Worm (Caenorhabditis elegans) whole organism, young adult: Measurements from ENCODE around the gene esyt-2.

ENCODE experiments used
- D2030.7 ChIP-seq: fragments of 200-800 bp; sonication (Bioruptor generic); IDR thresholded peaks from 2 replicates; pipeline ENCODE4 v1.3.6; 2022; ENCODE audit warnings: missing genetic modification reagents, missing genetic modification characterization, missing compliant biosample characterization
- F33H1.4 ChIP-seq: fragments of 200-800 bp; sonication (Bioruptor generic); IDR thresholded peaks from 2 replicates; pipeline ENCODE4 v1.3.6; 2022; ENCODE audit warnings: missing genetic modification reagents, missing genetic modification characterization, missing compliant biosample characterization
- F49E8.2 ChIP-seq: sonication (generic microtip); optimal IDR thresholded peaks from 3 replicates; lab custom pipeline; 2017; ENCODE audit warnings: missing genetic modification characterization, mild to moderate bottlenecking, missing compliant biosample characterization, antibody characterized with exemption, moderate library complexity; ENCODE audit not compliant: insufficient read depth
- F57A8.1 ChIP-seq: fragments of 200-800 bp; sonication (Bioruptor generic); optimal IDR thresholded peaks from 2 replicates; lab custom pipeline; 2018; ENCODE audit warnings: mild to moderate bottlenecking, missing genetic modification characterization, moderate library complexity, missing compliant biosample characterization
- T26A5.8 ChIP-seq: sonication (generic microtip); optimal IDR thresholded peaks from 2 replicates; lab custom pipeline; 2016; ENCODE audit warnings: missing genetic modification characterization, missing compliant biosample characterization
- Y53F4B.3 ChIP-seq: fragments of 200-800 bp; sonication (Bioruptor generic); IDR thresholded peaks from 2 replicates; pipeline ENCODE4 v1.3.6; 2022; ENCODE audit warnings: missing genetic modification reagents, missing genetic modification characterization, missing compliant biosample characterization
- Y53G8AR.9 ChIP-seq: fragments of 200-800 bp; sonication (Bioruptor generic); conservative IDR thresholded peaks from 2 replicates; pipeline ENCODE4 v1.3.6; 2022; ENCODE audit warnings: missing genetic modification reagents, missing genetic modification characterization, missing compliant biosample characterization
- Y56A3A.18 ChIP-seq: fragments of 200-800 bp; sonication (Bioruptor generic); IDR thresholded peaks from 2 replicates; pipeline ENCODE4 v1.3.6; 2022; ENCODE audit warnings: missing genetic modification reagents, missing genetic modification characterization, missing compliant biosample characterization
- ZK185.1 ChIP-seq: sonication (generic microtip); optimal IDR thresholded peaks from 2 replicates; lab custom pipeline; 2016; ENCODE audit warnings: mild to moderate bottlenecking, missing genetic modification characterization, missing compliant biosample characterization; ENCODE audit not compliant: poor library complexity, severe bottlenecking
- akir-1 ChIP-seq: fragments of 200-800 bp; sonication (Bioruptor generic); optimal IDR thresholded peaks from 2 replicates; lab custom pipeline; 2018; ENCODE audit warnings: mild to moderate bottlenecking, missing genetic modification characterization, moderate library complexity, missing compliant biosample characterization
- ama-1 ChIP-seq, 3 experiments: fragments of 150-350 bp in 1 of 3; sonication (generic microtip) in 2 of 3; optimal IDR thresholded peaks; 2 replicates each; lab custom pipeline; 2014 to 2018; ENCODE audit warnings: missing biosample characterization in 2 of 3, missing genetic modification characterization in 2 of 3, missing genetic modification reagents in 2 of 3
- aptf-2 ChIP-seq: fragments of 200-800 bp; sonication (Bioruptor generic); conservative IDR thresholded peaks from 2 replicates; pipeline ENCODE4 v1.3.6; 2022; ENCODE audit warnings: missing genetic modification reagents, missing genetic modification characterization, missing compliant biosample characterization
- bed-1 ChIP-seq: fragments of 200-800 bp; sonication (Bioruptor generic); IDR thresholded peaks from 2 replicates; pipeline ENCODE4 v1.3.6; 2022; ENCODE audit warnings: missing genetic modification reagents, missing genetic modification characterization, missing compliant biosample characterization
- bed-2 ChIP-seq: fragments of 200-800 bp; sonication (Bioruptor generic); IDR thresholded peaks from 2 replicates; pipeline ENCODE4 v1.3.6; 2022; ENCODE audit warnings: missing genetic modification reagents, missing genetic modification characterization, missing compliant biosample characterization
- cebp-1 ChIP-seq, 2 experiments: fragments of 200-800 bp in 1 of 2; sonication (Bioruptor generic) in 1 of 2; sonication (generic microtip) in 1 of 2; IDR thresholded peaks in 1 of 2; optimal IDR thresholded peaks in 1 of 2; 2 replicates each; pipeline versions ENCODE4 v1.3.6 to Lab custom; 2017 to 2022; ENCODE audit warnings: missing compliant biosample characterization in 2 of 2, missing genetic modification characterization in 2 of 2, mild to moderate bottlenecking in 1 of 2, missing genetic modification reagents in 1 of 2, moderate library complexity in 1 of 2
- hlh-12 ChIP-seq: sonication (generic microtip); optimal IDR thresholded peaks from 2 replicates; lab custom pipeline; 2016; ENCODE audit warnings: missing genetic modification characterization, missing compliant biosample characterization
- hlh-26 ChIP-seq: fragments of 200-800 bp; sonication (Bioruptor generic); conservative IDR thresholded peaks from 2 replicates; pipeline ENCODE4 v1.3.6; 2022; ENCODE audit warnings: missing genetic modification reagents, missing genetic modification characterization, missing compliant biosample characterization
- hmg-1.2 ChIP-seq: fragments of 200-800 bp; sonication (Bioruptor generic); IDR thresholded peaks from 2 replicates; pipeline ENCODE4 v1.3.6; 2022; ENCODE audit warnings: missing genetic modification reagents, missing genetic modification characterization, missing compliant biosample characterization
- hmg-20 ChIP-seq: fragments of 200-800 bp; sonication (Bioruptor generic); IDR thresholded peaks from 2 replicates; pipeline ENCODE4 v1.3.6; 2022; ENCODE audit warnings: missing genetic modification reagents, missing genetic modification characterization, missing compliant biosample characterization
- hrde-1 ChIP-seq: sonication (generic microtip); optimal IDR thresholded peaks from 2 replicates; lab custom pipeline; 2016; ENCODE audit warnings: missing genetic modification characterization, mild to moderate bottlenecking, missing compliant biosample characterization, moderate library complexity, missing genotype, missing genetic modification reagents, borderline replicate concordance
- let-607 ChIP-seq, 2 experiments: fragments of 200-800 bp in 1 of 2; sonication (Bioruptor generic) in 1 of 2; sonication (generic microtip) in 1 of 2; optimal IDR thresholded peaks; 2 replicates each; lab custom pipeline; 2016 to 2018; ENCODE audit warnings: mild to moderate bottlenecking in 2 of 2, missing compliant biosample characterization in 2 of 2, missing genetic modification characterization in 2 of 2, moderate library complexity in 2 of 2, missing genotype in 1 of 2
- lin-26 ChIP-seq: fragments of 200-800 bp; sonication (Bioruptor generic); IDR thresholded peaks from 2 replicates; pipeline ENCODE4 v1.3.6; 2022; ENCODE audit warnings: missing genetic modification reagents, missing genetic modification characterization, missing compliant biosample characterization
- lin-40 ChIP-seq: sonication (generic microtip); optimal IDR thresholded peaks from 2 replicates; lab custom pipeline; 2016; ENCODE audit warnings: missing genetic modification characterization, mild to moderate bottlenecking, missing compliant biosample characterization, missing genotype, missing genetic modification reagents
- lin-54 ChIP-seq: fragments of 200-800 bp; sonication (Bioruptor generic); optimal IDR thresholded peaks from 2 replicates; lab custom pipeline; 2018; ENCODE audit warnings: mild to moderate bottlenecking, missing genetic modification characterization, missing compliant biosample characterization
- lir-1 ChIP-seq: fragments of 200-800 bp; sonication (Bioruptor generic); conservative IDR thresholded peaks from 2 replicates; pipeline ENCODE4 v1.3.6; 2022; ENCODE audit warnings: missing genetic modification reagents, missing genetic modification characterization, missing compliant biosample characterization
- lsl-1 ChIP-seq: fragments of 200-800 bp; sonication (Bioruptor generic); optimal IDR thresholded peaks from 2 replicates; lab custom pipeline; 2018; ENCODE audit warnings: mild to moderate bottlenecking, missing genetic modification characterization, moderate library complexity, missing compliant biosample characterization
- madf-10 ChIP-seq: sonication (generic microtip); optimal IDR thresholded peaks from 2 replicates; lab custom pipeline; 2016; ENCODE audit warnings: mild to moderate bottlenecking, missing genetic modification characterization, missing compliant biosample characterization
- madf-8 ChIP-seq: fragments of 200-800 bp; sonication (Bioruptor generic); conservative IDR thresholded peaks from 2 replicates; pipeline ENCODE4 v1.3.6; 2022; ENCODE audit warnings: missing genetic modification reagents, missing genetic modification characterization, missing compliant biosample characterization
- mcd-1 ChIP-seq: fragments of 200-800 bp; sonication (Bioruptor generic); IDR thresholded peaks from 2 replicates; pipeline ENCODE4 v1.3.6; 2022; ENCODE audit warnings: missing genetic modification reagents, missing genetic modification characterization, missing compliant biosample characterization
- nfyb-1 ChIP-seq: fragments of 200-800 bp; sonication (Bioruptor generic); IDR thresholded peaks from 2 replicates; pipeline ENCODE4 v1.3.6; 2022; ENCODE audit warnings: missing genetic modification reagents, missing genetic modification characterization, missing compliant biosample characterization
- pha-4 ChIP-seq: fragments of 150-350 bp; sonication (generic microtip); optimal IDR thresholded peaks from 2 replicates; lab custom pipeline; 2014; ENCODE audit warnings: missing biosample characterization, missing genetic modification reagents, missing genetic modification characterization
- rcor-1 ChIP-seq: fragments of 200-800 bp; sonication (Bioruptor generic); IDR thresholded peaks from 2 replicates; pipeline ENCODE4 v1.3.6; 2022; ENCODE audit warnings: missing genetic modification reagents, missing genetic modification characterization, missing compliant biosample characterization
- repo-1 ChIP-seq: sonication (generic microtip); optimal IDR thresholded peaks from 2 replicates; lab custom pipeline; 2017; ENCODE audit warnings: mild to moderate bottlenecking, missing genetic modification characterization, missing compliant biosample characterization
- snpc-1.1 ChIP-seq: sonication (generic microtip); optimal IDR thresholded peaks from 2 replicates; lab custom pipeline; 2017; ENCODE audit warnings: missing genetic modification characterization, mild to moderate bottlenecking, missing compliant biosample characterization, antibody characterized with exemption, moderate library complexity, missing genotype, missing genetic modification reagents; ENCODE audit not compliant: insufficient read depth
- snpc-3.4 ChIP-seq: sonication (generic microtip); optimal IDR thresholded peaks from 2 replicates; lab custom pipeline; 2017; ENCODE audit warnings: missing genetic modification characterization, mild to moderate bottlenecking, missing compliant biosample characterization, antibody characterized with exemption, moderate library complexity, missing genotype, missing genetic modification reagents
- snpc-4 ChIP-seq, 5 experiments: fragments of 150-350 bp in 1 of 5; sonication (generic microtip) in 4 of 5; optimal IDR thresholded peaks; 2 replicates each; lab custom pipeline; 2014 to 2018; ENCODE audit warnings: missing genetic modification characterization in 5 of 5, missing biosample characterization in 3 of 5, antibody characterized with exemption in 2 of 5, mild to moderate bottlenecking in 2 of 5, missing compliant biosample characterization in 2 of 5, missing genotype in 2 of 5, moderate library complexity in 2 of 5, missing genetic modification reagents in 1 of 5
- somi-1 ChIP-seq: fragments of 200-800 bp; sonication (Bioruptor generic); optimal IDR thresholded peaks from 2 replicates; lab custom pipeline; 2018; ENCODE audit warnings: mild to moderate bottlenecking, missing genetic modification characterization, missing compliant biosample characterization
- tbx-9 ChIP-seq: sonication (generic microtip); optimal IDR thresholded peaks from 2 replicates; lab custom pipeline; 2016; ENCODE audit warnings: borderline replicate concordance, missing genetic modification characterization, inconsistent platforms, missing compliant biosample characterization
- tlf-1 ChIP-seq: fragments of 200-800 bp; sonication (Bioruptor generic); optimal IDR thresholded peaks from 2 replicates; lab custom pipeline; 2018; ENCODE audit warnings: mild to moderate bottlenecking, missing genetic modification characterization, missing compliant biosample characterization
- zim-3 ChIP-seq: sonication (generic microtip); optimal IDR thresholded peaks from 2 replicates; lab custom pipeline; 2017; ENCODE audit warnings: mild to moderate bottlenecking, missing genetic modification characterization, moderate library complexity, missing compliant biosample characterization
- ztf-18 ChIP-seq: sonication (generic microtip); optimal IDR thresholded peaks from 2 replicates; lab custom pipeline; 2016; ENCODE audit warnings: missing genotype, mild to moderate bottlenecking, missing genetic modification characterization, missing compliant biosample characterization

Gene esyt-2

DNA sequence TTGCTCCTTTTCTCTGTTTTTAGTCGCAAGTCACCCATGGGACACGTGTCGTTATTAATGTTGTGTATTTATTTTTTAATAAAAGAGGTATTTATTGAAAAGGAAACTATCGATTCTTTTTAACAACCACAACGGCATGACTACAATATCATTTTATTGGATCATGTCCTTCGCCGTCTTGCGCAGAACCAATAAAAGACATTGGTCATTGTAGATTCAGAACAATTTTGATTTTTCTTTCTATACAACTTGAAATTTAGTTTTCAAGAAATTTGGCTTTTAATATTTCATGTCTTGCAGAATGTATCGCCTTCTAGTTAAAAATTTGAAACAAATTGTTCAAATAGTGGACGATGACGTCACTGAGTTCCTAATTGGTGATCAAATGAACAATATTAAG, 20.7 kb upstream of the esyt-2 start, which contains the start of gene amdh-1:
Gene amdh-1 (plus strand): TSS at position 301 of the 400 bp plus-strand sequence.
- TF ChIP-seq mcd-1 (GFP tag; lab: Robert Waterston, UW) (no peak), pha-4 (tag; lab: Kevin White, UChicago) (no peak), rcor-1 (GFP tag; lab: Robert Waterston, UW) (no peak), snpc-1.1 (tag; lab: Kevin White, UChicago) (no peak), Y53F4B.3 (no peak), ztf-18 (tag; lab: Kevin White, UChicago) (no peak), aptf-2 (GFP tag; lab: Robert Waterston, UW) (no peak), bed-1 (GFP tag; lab: Robert Waterston, UW) (no peak), tbx-9 (tag; lab: Kevin White, UChicago) (no peak), Y56A3A.18 (GFP tag; lab: Robert Waterston, UW) (no peak), F57A8.1 (GFP tag; lab: Kevin White, UChicago) (no peak), tlf-1 (GFP tag; lab: Kevin White, UChicago) (no peak), hmg-20 (GFP tag; lab: Robert Waterston, UW) (no peak), madf-8 (GFP tag; lab: Robert Waterston, UW) (no peak), T26A5.8 (tag; lab: Kevin White, UChicago) (no peak), nfyb-1 (GFP tag; lab: Robert Waterston, UW) (no peak), lir-1 (GFP tag; lab: Robert Waterston, UW) (no peak), bed-2 (GFP tag; lab: Robert Waterston, UW) (no peak)
- TF ChIP-seq, all 124 proteins: peak for 0

ce11 chrIII:6248064-6248687, 17.4 kb upstream of the esyt-2 start, which contains the start of the genes gen-1 and stt-3:
TSS of gene gen-1 (minus strand) at chrIII:6248158.
TSS of gene stt-3 (plus strand) at chrIII:6248637.
- TF ChIP-seq cebp-1 (GFP tag; IDR thresholded peaks at IDR 0.05; lab: Robert Waterston, UW) (no peak), cebp-1 (tag; optimal IDR thresholded peaks at IDR 0.05; lab: Kevin White, UChicago) (no peak), lsl-1 (GFP tag; lab: Kevin White, UChicago) (peak; percentile 8), snpc-3.4 (no peak), Y53G8AR.9 (no peak), Y53F4B.3 (no peak), let-607 (tag; optimal IDR thresholded peaks at IDR 0.05; lab: Kevin White, UChicago) (peak in 1 of 2 experiments; percentile 27), F33H1.4 (GFP tag; lab: Robert Waterston, UW) (peak; percentile 69), D2030.7 (no peak), hmg-1.2 (peak; percentile 27; the same call in 1 of the 2 replicates), F49E8.2 (tag; lab: Kevin White, UChicago) (no peak)

ce11 chrIII:6245728-6246127, 15.0 kb upstream of the esyt-2 start, which contains the start of gene bcas-2:
TSS of gene bcas-2 (minus strand) at chrIII:6245828.
- no peak for TF ChIP-seq cebp-1 (GFP tag; IDR thresholded peaks at IDR 0.05; lab: Robert Waterston, UW)
- TF ChIP-seq cebp-1 (tag; optimal IDR thresholded peaks at IDR 0.05; lab: Kevin White, UChicago) = no peak
- TF ChIP-seq let-607 (tag; optimal IDR thresholded peaks at IDR 0.05; lab: Kevin White, UChicago) = no peak
- no peak for TF ChIP-seq madf-8 (GFP tag; lab: Robert Waterston, UW)
- no peak for TF ChIP-seq hlh-12 (tag; lab: Kevin White, UChicago)
- TF ChIP-seq somi-1 (GFP tag; lab: Kevin White, UChicago) = no peak
- no peak for TF ChIP-seq ama-1 (optimal IDR thresholded peaks at IDR 0.05; lab: Kevin White, UChicago)
- no peak for TF ChIP-seq ama-1 (GFP tag; optimal IDR thresholded peaks at IDR 0.05; lab: Kevin White, UChicago)
- TF ChIP-seq nfyb-1 (GFP tag; lab: Robert Waterston, UW) = no peak
- no peak for TF ChIP-seq lin-40 (tag; lab: Kevin White, UChicago)
- TF ChIP-seq lin-54 = no peak
- no peak for TF ChIP-seq hlh-26 (GFP tag; lab: Robert Waterston, UW)
- TF ChIP-seq bed-2 (GFP tag; lab: Robert Waterston, UW) = no peak
- TF ChIP-seq hrde-1 (tag; lab: Kevin White, UChicago) = no peak
- TF ChIP-seq zim-3 = no peak
- no peak for TF ChIP-seq lin-26 (GFP tag; lab: Robert Waterston, UW)
- TF ChIP-seq snpc-4 (GFP tag; optimal IDR thresholded peaks at IDR 0.05; lab: Kevin White, UChicago) = no peak
- no peak for TF ChIP-seq snpc-4 (tag; optimal IDR thresholded peaks at IDR 0.05; lab: Kevin White, UChicago)
- TF ChIP-seq repo-1 = no peak
- no peak for TF ChIP-seq ZK185.1 (tag; lab: Kevin White, UChicago)
- TF ChIP-seq akir-1 (GFP tag; lab: Kevin White, UChicago) = no peak
- no peak for TF ChIP-seq madf-10
